Worm (Caenorhabditis elegans) whole organism, L4 larva: ENCODE results near the gene gcst-1.

Source experiments
- dmd-8 ChIP-seq: fragments of 200-800 bp; sonication (Bioruptor generic); IDR thresholded peaks from 2 replicates; pipeline ENCODE4 v1.3.6; 2022; ENCODE audit warnings: missing genetic modification characterization, missing compliant biosample characterization
- lin-13 ChIP-seq: fragments of 150-350 bp; optimal IDR thresholded peaks from 2 replicates; lab custom pipeline; 2014; ENCODE audit warnings: missing biosample characterization, missing genetic modification reagents, missing genetic modification characterization
- lin-39 ChIP-seq: fragments of 150-350 bp; optimal IDR thresholded peaks from 2 replicates; lab custom pipeline; 2014; ENCODE audit warnings: missing biosample characterization, missing genetic modification reagents, missing genetic modification characterization
- nhr-10 ChIP-seq: fragments of 150-350 bp; optimal IDR thresholded peaks from 2 replicates; lab custom pipeline; 2014; ENCODE audit warnings: missing biosample characterization, missing genetic modification characterization
- nhr-11 ChIP-seq: fragments of 150-350 bp; optimal IDR thresholded peaks from 2 replicates; lab custom pipeline; 2014; ENCODE audit warnings: missing biosample characterization, missing genetic modification characterization
- nhr-111 ChIP-seq: fragments of 200-800 bp; sonication (Bioruptor generic); optimal IDR thresholded peaks from 2 replicates; lab custom pipeline; 2018; ENCODE audit warnings: mild to moderate bottlenecking, missing genetic modification characterization, missing compliant biosample characterization
- nhr-237 ChIP-seq: sonication (generic microtip); optimal IDR thresholded peaks from 2 replicates; lab custom pipeline; 2017; ENCODE audit warnings: missing biosample characterization, missing genetic modification characterization
- zfp-2 ChIP-seq: sonication (generic microtip); optimal IDR thresholded peaks from 2 replicates; lab custom pipeline; 2016; ENCODE audit warnings: mild to moderate bottlenecking, missing genetic modification characterization, missing compliant biosample characterization

DNA sequence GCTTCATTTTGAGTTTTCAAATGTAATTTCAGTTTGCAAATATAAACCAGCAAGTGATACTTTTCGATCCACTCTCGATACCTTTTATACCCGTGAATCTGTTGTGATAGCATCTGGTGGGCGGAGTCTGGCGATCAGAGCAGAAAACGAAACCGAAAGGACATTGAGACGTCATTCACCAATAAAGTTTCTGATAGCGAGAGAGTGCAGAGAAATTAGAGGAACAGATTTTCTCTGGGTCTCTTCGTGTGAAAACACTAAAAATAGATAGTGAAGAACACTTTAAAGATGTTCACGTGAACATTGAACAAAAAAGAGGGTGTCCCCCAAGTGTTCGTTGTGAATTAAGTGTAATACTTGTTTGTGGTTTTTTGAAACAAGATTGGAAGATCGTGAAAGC lies 51.1 kb downstream of the gcst-1 start, which contains the start of gene pgph-3:
- TF ChIP-seq nhr-10 (peak; percentile 60), zfp-2 (tag; lab: Kevin White, UChicago) (no peak), nhr-11 (tag; lab: Kevin White, UChicago) (peak; percentile 32), nhr-237 (tag; lab: Kevin White, UChicago) (no peak), dmd-8 (GFP tag; lab: Robert Waterston, UW) (no peak), nhr-111 (no peak), lin-13 (GFP tag; lab: Kevin White, UChicago) (no peak), lin-39 (tag; lab: Kevin White, UChicago) (no peak)
